Worm (Caenorhabditis elegans): ENCODE measurements around the gene hxk-3.

DNA sequence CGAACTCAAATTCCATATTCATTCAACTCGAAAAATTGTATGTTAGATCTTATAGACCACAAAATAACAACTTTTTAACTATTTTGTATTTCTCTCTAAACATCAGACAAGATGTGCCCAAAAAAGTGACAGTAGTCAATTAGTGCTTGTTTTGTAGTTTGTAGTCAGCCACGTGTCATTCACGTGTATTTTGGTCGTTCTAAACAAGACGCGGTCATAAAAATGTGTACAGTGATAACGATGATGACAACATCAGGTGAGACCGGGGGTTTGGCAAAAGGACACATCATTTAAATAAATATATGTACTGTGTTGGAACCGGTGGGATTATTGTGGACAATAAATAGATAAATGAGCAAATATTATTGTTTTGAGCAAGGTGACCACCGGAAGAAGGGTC is 43.2 kb upstream of the hxk-3 start:
- TF ChIP-seq nhr-237 (tag; optimal IDR thresholded peaks at IDR 0.05) (no peak), lsy-2 (tag; optimal IDR thresholded peaks at IDR 0.05) (no peak)
